Fruit fly (Drosophila melanogaster): ENCODE measurements around the gene Sirup.
"Not testable (repeated sequence)": the region's sequence is repeated elsewhere in the genome, so short reads cannot be mapped to it uniquely, and the experiment has no call there.

Gene Sirup

DNA sequence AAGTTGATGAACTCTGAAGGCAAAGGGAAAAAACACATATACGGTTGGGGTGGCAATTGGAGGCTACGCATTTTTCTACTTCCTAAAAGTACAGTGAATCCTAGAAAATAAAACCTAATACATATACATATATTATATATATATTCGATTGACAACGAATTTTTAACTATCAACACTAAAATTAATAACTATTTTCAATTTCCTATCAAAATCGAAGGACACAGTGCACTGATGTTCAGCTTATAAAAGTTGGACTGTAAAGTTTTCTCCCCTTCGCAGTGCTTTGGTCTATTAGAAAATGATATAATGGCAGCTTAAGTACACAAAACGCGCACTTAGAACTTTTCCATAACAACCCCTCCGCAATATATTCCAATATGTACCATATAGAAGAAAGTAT lies 35.8 kb upstream of the Sirup start:
- TF ChIP-seq Sin3A (optimal IDR thresholded peaks at IDR 0.05) (no peak), insv (optimal IDR thresholded peaks at IDR 0.05) (no peak), Myc (optimal IDR thresholded peaks at IDR 0.05) (no peak), ttk (optimal IDR thresholded peaks at IDR 0.05) (no peak), h (optimal IDR thresholded peaks at IDR 0.05) (no peak), psq (optimal IDR thresholded peaks at IDR 0.05) (no peak)

DNA sequence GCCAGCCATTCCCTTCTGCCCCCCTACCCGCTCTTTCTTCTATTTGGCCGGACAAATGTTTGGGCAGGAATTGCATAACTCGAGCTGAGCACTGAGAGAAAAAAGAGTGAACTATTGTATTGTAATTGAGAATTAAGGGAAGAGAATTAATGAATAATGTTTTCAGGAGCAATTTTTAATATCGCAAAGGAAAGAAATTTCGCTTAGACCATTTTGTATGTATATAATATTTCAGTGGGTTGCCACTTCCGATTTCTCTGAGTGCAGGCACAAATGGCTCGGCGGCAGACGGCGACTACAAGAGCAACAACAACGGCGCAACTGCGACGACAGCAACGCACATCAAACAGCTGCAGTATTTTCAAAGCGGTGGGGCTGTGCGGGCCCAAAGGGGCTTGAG lies 34.1 kb upstream of the Sirup start:
- TF ChIP-seq ttk (optimal IDR thresholded peaks at IDR 0.05) = no peak
- no peak for TF ChIP-seq insv (optimal IDR thresholded peaks at IDR 0.05)
- no peak for TF ChIP-seq h (optimal IDR thresholded peaks at IDR 0.05)
- no peak for TF ChIP-seq Myc (optimal IDR thresholded peaks at IDR 0.05)
- no peak for TF ChIP-seq psq (optimal IDR thresholded peaks at IDR 0.05)
- TF ChIP-seq Sin3A (optimal IDR thresholded peaks at IDR 0.05) = no peak

DNA sequence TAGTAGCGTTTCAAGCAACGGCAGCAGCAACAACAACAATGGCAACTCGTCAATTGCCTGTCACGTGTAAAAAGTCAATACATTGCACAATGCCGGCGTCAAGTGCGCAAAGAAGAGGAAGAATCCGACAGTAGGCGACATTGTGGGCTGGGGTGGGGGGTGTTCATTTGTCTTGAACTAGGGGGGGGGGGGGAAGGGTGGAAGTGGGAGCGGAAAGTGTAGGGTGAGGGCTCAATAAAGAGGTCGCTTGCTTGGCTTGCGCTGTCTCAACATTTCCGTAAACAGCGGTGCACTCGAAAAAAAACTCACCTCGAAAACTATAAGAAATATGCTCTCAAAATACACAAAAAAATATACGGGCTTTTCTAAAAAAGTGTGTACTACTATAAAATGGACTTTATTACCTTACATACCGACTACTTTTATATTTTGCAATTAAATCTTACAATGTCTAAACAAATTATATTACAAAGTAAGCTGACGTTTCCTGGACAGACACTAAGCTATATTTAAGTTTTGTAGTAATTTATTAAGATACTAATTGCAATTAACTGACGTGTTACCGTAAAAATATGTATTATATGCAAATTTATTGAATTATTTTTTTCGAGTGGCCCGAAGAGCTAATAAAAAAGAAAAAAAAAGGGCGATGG lies 32.7 kb upstream of the Sirup start:
- no peak for TF ChIP-seq ttk (optimal IDR thresholded peaks at IDR 0.05)
- TF ChIP-seq Myc (optimal IDR thresholded peaks at IDR 0.05) = no peak
- TF ChIP-seq Sin3A (optimal IDR thresholded peaks at IDR 0.05) = no peak
- no peak for TF ChIP-seq psq (optimal IDR thresholded peaks at IDR 0.05)
- TF ChIP-seq h (optimal IDR thresholded peaks at IDR 0.05) = no peak
- no peak for TF ChIP-seq insv (optimal IDR thresholded peaks at IDR 0.05)

DNA sequence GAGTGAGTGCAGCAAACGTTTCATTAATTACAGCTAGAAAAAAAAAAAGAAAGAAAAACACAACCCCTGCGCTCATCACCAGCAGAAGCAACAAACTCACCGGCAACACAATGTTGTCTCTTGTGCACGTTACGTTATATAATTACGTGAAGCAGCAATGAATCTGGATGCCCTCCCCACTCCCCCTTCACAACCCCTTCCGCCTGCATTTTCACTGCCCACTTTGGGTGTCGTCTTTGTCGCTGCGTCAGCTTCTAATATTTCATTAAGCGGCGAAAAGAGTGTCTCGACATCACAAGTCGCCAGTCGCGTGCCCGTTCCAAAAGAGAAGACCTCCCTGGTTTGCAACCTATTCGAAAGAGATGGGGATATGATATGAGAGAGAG lies 32.2 kb upstream of the Sirup start:
- TF ChIP-seq ttk (optimal IDR thresholded peaks at IDR 0.05) (no peak), Myc (optimal IDR thresholded peaks at IDR 0.05) (no peak), h (optimal IDR thresholded peaks at IDR 0.05) (no peak), insv (optimal IDR thresholded peaks at IDR 0.05) (no peak), psq (optimal IDR thresholded peaks at IDR 0.05) (no peak), Sin3A (optimal IDR thresholded peaks at IDR 0.05) (no peak)

DNA sequence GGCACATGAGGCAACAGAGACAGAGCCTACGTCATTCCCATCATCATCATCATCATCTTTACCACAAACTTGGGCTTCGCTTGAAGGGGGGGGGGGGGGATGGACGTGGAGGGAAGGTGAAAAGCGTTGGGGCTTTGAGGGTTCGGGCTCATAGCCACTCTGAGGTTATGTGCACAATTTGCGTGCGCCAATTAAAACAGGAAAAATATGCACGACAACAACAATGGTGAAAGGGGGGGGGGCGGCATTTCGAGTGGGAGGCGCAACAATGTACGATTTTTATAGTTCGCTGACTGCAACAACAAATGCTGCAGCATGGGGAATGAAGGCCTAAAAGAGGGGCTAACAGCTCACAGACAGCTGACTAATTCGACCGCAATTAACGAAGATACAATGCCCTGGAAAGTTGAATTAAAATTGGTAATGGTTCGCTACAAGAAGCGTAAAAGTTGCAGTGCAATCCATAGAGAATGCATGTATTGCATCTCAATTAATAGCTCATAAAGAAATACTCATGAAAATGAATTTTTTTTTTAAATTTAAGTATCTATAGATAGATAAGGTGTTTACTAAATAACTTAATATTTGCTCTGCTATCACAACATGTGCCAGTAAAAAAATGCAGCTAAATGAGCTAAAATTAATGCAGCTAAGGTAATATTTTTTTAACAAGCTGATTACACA lies 31.7 kb upstream of the Sirup start:
- TF ChIP-seq insv (optimal IDR thresholded peaks at IDR 0.05) = no peak
- TF ChIP-seq h (optimal IDR thresholded peaks at IDR 0.05) = no peak
- no peak for TF ChIP-seq ttk (optimal IDR thresholded peaks at IDR 0.05)
- no peak for TF ChIP-seq Myc (optimal IDR thresholded peaks at IDR 0.05)
- TF ChIP-seq psq (optimal IDR thresholded peaks at IDR 0.05) = no peak
- no peak for TF ChIP-seq Sin3A (optimal IDR thresholded peaks at IDR 0.05)

DNA sequence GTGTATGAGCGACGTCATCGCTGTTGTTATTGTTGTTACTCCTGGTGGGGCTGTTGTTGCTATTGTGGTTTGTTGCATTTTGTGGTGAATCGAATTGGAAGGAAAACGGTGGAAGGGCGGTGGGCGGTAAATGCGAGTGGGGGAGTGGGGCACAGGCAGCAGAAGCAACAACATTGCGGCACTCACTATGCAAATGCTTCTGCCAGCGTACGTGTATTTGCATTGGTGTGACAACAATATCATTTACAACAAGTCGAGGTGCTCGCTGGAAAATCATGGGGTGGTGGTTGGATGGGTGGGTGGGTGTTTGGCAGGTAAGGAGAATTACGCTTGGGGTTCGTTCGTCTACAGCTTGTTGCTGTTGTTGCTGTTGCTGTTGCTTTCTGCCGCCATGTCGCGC lies 31.0 kb upstream of the Sirup start:
- TF ChIP-seq insv (optimal IDR thresholded peaks at IDR 0.05) (no peak), h (optimal IDR thresholded peaks at IDR 0.05) (no peak), ttk (optimal IDR thresholded peaks at IDR 0.05) (no peak), psq (optimal IDR thresholded peaks at IDR 0.05) (no peak), Sin3A (optimal IDR thresholded peaks at IDR 0.05) (no peak), Myc (optimal IDR thresholded peaks at IDR 0.05) (no peak)

DNA sequence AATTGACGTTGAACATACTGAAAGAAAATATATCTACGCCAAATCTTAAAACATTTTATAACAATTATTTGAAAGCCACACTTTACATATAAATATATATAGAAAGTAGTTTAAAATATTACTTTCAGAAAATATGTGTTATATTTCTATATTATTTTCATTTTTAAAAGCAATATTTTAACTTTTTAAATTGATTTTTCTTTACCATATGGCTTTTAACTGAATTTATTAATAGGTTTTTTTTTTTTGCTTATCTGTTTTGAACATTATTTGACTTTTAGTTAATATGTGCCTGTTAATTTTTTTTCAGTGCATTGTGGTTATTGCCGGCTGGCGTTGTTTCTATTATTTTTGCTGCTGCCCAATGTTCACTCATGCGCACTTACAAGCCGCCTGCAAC lies 30.6 kb upstream of the Sirup start:
- TF ChIP-seq Sin3A (optimal IDR thresholded peaks at IDR 0.05) (no peak), ttk (optimal IDR thresholded peaks at IDR 0.05) (no peak)

DNA sequence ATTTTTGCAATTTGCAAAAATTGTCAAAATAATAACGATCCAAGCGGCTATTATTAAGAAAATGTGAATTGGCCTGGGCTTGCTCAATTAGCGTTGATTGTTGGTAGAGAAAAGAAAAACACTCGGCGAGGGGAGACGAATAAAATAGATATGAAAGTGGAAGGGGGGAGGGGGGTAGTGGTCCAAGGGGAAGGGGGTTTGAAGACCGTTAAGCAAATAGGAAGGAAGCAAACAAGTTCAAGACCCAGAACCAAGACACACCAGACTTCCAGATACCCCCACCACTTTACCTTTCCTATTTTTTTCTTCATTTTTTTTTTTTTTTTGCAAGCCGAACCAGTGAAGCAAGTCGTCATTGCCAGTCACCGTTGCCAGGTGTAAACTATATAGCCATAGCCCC lies 29.3 kb upstream of the Sirup start:
- TF ChIP-seq psq (optimal IDR thresholded peaks at IDR 0.05) (no peak), Myc (optimal IDR thresholded peaks at IDR 0.05) (no peak), h (optimal IDR thresholded peaks at IDR 0.05) (no peak), insv (optimal IDR thresholded peaks at IDR 0.05) (no peak), Sin3A (optimal IDR thresholded peaks at IDR 0.05) (no peak), ttk (optimal IDR thresholded peaks at IDR 0.05) (no peak)

DNA sequence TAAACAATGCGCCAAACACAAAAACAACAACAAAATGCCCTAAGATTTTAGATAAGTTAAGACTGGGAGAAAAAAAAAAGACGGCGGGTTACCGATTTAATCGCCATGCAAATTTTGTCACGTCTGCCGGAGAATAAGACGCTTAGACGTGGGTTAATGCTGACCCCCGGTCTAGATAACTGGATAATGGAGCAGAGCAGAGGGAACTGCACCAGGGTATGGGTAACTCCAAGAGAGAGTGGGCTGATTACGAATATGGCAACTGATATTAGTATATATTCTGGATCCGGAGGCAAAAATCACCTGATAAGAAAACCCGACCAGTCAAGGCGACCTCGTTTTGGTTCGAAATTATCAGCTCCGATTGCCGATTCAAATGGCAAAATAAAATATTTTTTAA lies 28.7 kb upstream of the Sirup start:
- TF ChIP-seq insv (optimal IDR thresholded peaks at IDR 0.05) = no peak

DNA sequence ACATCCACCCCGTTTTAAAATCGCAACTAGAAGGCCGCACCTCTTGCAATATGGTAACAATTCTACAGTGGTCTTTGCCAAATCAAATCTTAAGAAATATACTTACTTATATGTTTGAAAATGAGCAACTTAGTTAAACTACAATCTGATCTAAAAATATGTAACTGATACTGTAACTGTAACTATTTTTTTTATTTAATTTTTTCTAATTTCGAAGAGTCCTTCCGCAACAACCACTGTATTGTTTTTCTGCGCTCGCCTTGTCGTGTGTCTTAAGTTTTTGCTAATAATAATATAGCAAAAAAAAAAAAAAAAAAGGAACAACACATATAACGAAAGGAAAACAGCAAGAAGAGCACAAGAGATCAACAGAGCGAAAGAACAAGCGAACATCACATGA lies 27.2 kb upstream of the Sirup start:
- TF ChIP-seq Sin3A (optimal IDR thresholded peaks at IDR 0.05) (no peak), ttk (optimal IDR thresholded peaks at IDR 0.05) (no peak), insv (optimal IDR thresholded peaks at IDR 0.05) (no peak), Myc (optimal IDR thresholded peaks at IDR 0.05) (no peak), psq (optimal IDR thresholded peaks at IDR 0.05) (no peak), h (optimal IDR thresholded peaks at IDR 0.05) (no peak)

DNA sequence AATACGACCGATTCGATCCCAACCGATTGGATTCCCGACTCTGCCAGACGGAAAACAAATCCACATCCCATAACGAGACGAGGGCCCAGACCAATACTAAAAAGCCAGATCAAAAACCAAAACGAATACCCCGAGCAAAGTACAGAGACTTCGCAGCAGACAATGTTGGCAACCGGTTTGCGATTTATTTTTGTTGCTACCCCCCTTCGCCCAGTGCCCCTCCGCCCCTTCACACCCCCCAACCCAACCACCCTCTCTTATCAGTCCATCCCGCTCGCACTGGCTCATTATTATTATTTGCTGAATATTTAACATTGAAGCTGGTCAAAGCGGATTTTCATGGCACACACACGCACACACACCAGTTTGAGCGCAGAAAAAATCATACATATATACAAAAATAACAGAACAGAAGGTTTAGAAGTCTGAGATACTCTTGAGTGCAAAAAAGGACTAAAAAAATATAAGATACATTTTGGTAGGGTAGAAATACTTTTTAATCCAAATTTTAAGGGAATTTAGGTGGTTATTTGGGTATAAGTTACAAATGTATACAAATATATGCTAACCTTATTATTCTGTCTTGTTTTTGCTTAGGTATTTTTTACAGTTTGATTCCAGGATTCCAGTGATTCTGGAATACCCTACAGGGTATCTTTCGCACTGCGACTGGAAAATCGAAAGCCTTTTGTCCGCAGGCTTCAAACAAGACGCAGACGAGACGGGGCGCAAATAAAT lies 25.0 kb upstream of the Sirup start:
- no peak for TF ChIP-seq Sin3A (optimal IDR thresholded peaks at IDR 0.05)
- TF ChIP-seq Myc (optimal IDR thresholded peaks at IDR 0.05) = no peak
- no peak for TF ChIP-seq h (optimal IDR thresholded peaks at IDR 0.05)
- no peak for TF ChIP-seq insv (optimal IDR thresholded peaks at IDR 0.05)

DNA sequence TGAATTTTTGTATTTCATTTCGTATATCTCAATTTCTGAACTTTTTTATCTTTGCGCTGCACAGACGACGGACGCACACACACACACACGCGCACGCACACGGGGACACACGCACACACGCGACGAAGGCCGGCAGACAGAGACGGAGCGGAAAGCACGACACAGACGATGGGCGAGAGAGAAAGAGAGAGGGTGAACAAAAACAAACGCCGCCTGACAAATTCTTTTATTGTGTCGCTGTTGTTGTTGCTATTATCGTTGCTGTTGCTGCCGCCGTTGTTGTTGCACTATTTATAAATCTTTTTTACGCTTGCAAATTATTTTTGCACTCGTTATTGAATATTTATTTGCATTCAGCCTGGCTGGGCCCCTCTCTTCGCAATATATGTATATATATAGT lies 21.9 kb upstream of the Sirup start:
- TF ChIP-seq Sin3A (optimal IDR thresholded peaks at IDR 0.05) (no peak), Myc (optimal IDR thresholded peaks at IDR 0.05) (no peak), psq (optimal IDR thresholded peaks at IDR 0.05) (no peak), ttk (optimal IDR thresholded peaks at IDR 0.05) (no peak), h (optimal IDR thresholded peaks at IDR 0.05) (no peak)

DNA sequence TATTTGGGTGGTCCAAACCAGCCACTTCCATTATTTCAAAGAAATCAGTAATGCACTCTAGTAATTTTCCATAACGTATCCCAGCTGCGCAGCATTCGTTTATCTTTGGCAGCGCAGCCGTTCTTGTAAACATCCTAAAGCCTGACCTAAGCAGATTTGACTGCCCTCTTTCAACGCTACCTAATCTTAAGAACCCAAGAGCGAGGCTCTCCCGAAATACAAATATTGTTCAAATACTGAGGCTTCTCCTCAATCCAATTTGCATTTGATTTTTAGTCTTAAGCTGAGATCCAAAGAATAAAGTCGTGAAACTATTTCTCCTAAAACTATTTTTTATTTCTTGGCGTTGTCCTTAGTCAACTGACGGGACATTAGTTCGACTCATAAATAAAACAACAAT lies 15.0 kb upstream of the Sirup start, which contains the start of gene CG7231:
TSS of gene CG7231 (plus strand) at position 301 of the 400 bp plus-strand sequence.
- TF ChIP-seq Myc, ttk, psq (optimal IDR thresholded peaks at IDR 0.05): not testable (repeated sequence)
